Fruit fly (Drosophila melanogaster): ENCODE results near the gene Ptip.
A peak's percentile ranks its signal among the peaks of the same experiment; 100 is the strongest.

Gene Ptip

DNA sequence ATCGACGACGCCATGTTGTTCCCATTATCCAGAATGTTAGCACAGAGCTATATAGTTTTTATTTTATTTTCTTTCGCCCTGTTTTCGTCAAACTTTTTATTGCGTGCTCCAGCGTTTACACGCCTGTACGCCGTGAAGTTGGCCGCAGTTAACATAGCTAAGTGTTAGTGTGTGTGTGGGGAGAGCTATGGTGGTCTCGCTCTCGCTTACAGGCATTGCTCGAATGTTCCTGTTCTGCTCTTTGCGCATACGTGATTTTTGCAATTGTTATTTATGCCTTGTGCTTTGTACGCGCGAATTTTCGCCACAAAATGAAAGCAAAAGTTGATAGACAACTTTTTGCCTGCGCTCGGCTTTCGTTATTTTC lies 24.9 kb downstream of the Ptip start (continued):
- peak; percentile 60; the same call in 1 of the 3 replicates for TF ChIP-seq otp (GFP tag; IDR thresholded peaks at IDR 0.05)
- no peak for TF ChIP-seq Dip2 (GFP tag; IDR thresholded peaks at IDR 0.05)
- TF ChIP-seq CG1792 (GFP tag; optimal IDR thresholded peaks at IDR 0.05), result no peak
- TF ChIP-seq CG30431 (GFP tag; optimal IDR thresholded peaks at IDR 0.05), result no peak
- peak; percentile 82 for TF ChIP-seq CG17912 (GFP tag; optimal IDR thresholded peaks at IDR 0.05)
- TF ChIP-seq Hmx (GFP tag; optimal IDR thresholded peaks at IDR 0.05), result no peak
- TF ChIP-seq nmo (GFP tag; optimal IDR thresholded peaks at IDR 0.05), result peak; percentile 38
- TF ChIP-seq CG18262 (tag; optimal IDR thresholded peaks at IDR 0.05), result no peak
- no peak for TF ChIP-seq Dp (GFP tag; optimal IDR thresholded peaks at IDR 0.05)
- no peak for TF ChIP-seq CG9437 (GFP tag; optimal IDR thresholded peaks at IDR 0.05)
- TF ChIP-seq CG14710 (tag; optimal IDR thresholded peaks at IDR 0.05), result peak; percentile 27
- TF ChIP-seq klu (GFP tag; IDR thresholded peaks at IDR 0.05), result no peak
- TF ChIP-seq CG4854 (GFP tag; optimal IDR thresholded peaks at IDR 0.05), result no peak
- TF ChIP-seq bbx (GFP tag; IDR thresholded peaks at IDR 0.05; ENCODE audit: partially characterized antibody), result peak; percentile 25; the same call in 1 of the 2 replicates
- TF ChIP-seq al (GFP tag; IDR thresholded peaks at IDR 0.05), result no peak
- TF ChIP-seq CG4820 (GFP tag; optimal IDR thresholded peaks at IDR 0.05), result no peak
- TF ChIP-seq sima (GFP tag; optimal IDR thresholded peaks at IDR 0.05), result no peak
- no peak for TF ChIP-seq Trl (optimal IDR thresholded peaks at IDR 0.05)
- no peak for TF ChIP-seq Trl (GFP tag; optimal IDR thresholded peaks at IDR 0.05)
- TF ChIP-seq wdn (GFP tag; IDR thresholded peaks at IDR 0.05), result peak; percentile 33; the same call in 1 of the 2 replicates
- TF ChIP-seq CG31441 (GFP tag; IDR thresholded peaks at IDR 0.05), result no peak
- peak; percentile 48 for TF ChIP-seq CG10431 (GFP tag; optimal IDR thresholded peaks at IDR 0.05)
- TF ChIP-seq Nf-YB (GFP tag; optimal IDR thresholded peaks at IDR 0.05), result peak; percentile 12
- TF ChIP-seq CG4328 (GFP tag; optimal IDR thresholded peaks at IDR 0.05), result peak; percentile 23
- TF ChIP-seq NC2α (GFP tag; optimal IDR thresholded peaks at IDR 0.05), result no peak
- no peak for TF ChIP-seq Fer2 (tag; optimal IDR thresholded peaks at IDR 0.05)
- TF ChIP-seq mirr (GFP tag; optimal IDR thresholded peaks at IDR 0.05), result peak; percentile 71
- no peak for TF ChIP-seq lov (optimal IDR thresholded peaks at IDR 0.05)
- peak; percentile 82; the same call in 2 of the 3 replicates for TF ChIP-seq lov (GFP tag; IDR thresholded peaks at IDR 0.05)
- TF ChIP-seq cad (GFP tag; optimal IDR thresholded peaks at IDR 0.05), result no peak
- TF ChIP-seq wek (GFP tag; optimal IDR thresholded peaks at IDR 0.05), result peak; percentile 11
- TF ChIP-seq rib (GFP tag; IDR thresholded peaks at IDR 0.05), result peak; percentile 98
- TF ChIP-seq NC2β (GFP tag; optimal IDR thresholded peaks at IDR 0.05), result peak; percentile 30
- no peak for TF ChIP-seq CG5953 (GFP tag; IDR thresholded peaks at IDR 0.05)
- 0 out of 2 replicates have a peak, but pooled peaks have one; percentile 20 for TF ChIP-seq ato (GFP tag; IDR thresholded peaks at IDR 0.05; ENCODE audit: partially characterized antibody)
- TF ChIP-seq CG15479 (GFP tag; optimal IDR thresholded peaks at IDR 0.05), result peak; percentile 63
- no peak for TF ChIP-seq twi (tag; optimal IDR thresholded peaks at IDR 0.05)
- no peak for TF ChIP-seq CG17612 (GFP tag; IDR thresholded peaks at IDR 0.05)
- TF ChIP-seq CG3163 (GFP tag; optimal IDR thresholded peaks at IDR 0.05), result no peak
- no peak for TF ChIP-seq CG7745 (tag; optimal IDR thresholded peaks at IDR 0.05)
- peak; percentile 5; the same call in 1 of the 2 replicates for TF ChIP-seq CG3847 (GFP tag; IDR thresholded peaks at IDR 0.05)
- TF ChIP-seq CG32532 (GFP tag; IDR thresholded peaks at IDR 0.05), result no peak
- no peak for TF ChIP-seq zen2 (GFP tag; IDR thresholded peaks at IDR 0.05; ENCODE audit: partially characterized antibody)
- no peak for TF ChIP-seq slp2 (GFP tag; optimal IDR thresholded peaks at IDR 0.05)
- peak in 1 of 2 experiments; percentile 29 for TF ChIP-seq insv (GFP tag; optimal IDR thresholded peaks at IDR 0.05)
- TF ChIP-seq ERR (GFP tag; optimal IDR thresholded peaks at IDR 0.05), result no peak
- no peak for TF ChIP-seq br (optimal IDR thresholded peaks at IDR 0.05)
- no peak for TF ChIP-seq Lhr (GFP tag; optimal IDR thresholded peaks at IDR 0.05)
- peak; percentile 29 for TF ChIP-seq CG9727 (GFP tag; optimal IDR thresholded peaks at IDR 0.05)
- no peak for TF ChIP-seq yki (optimal IDR thresholded peaks at IDR 0.05)
- 0 out of 2 replicates have a peak, but pooled peaks have one; percentile 17 for TF ChIP-seq E2f2 (GFP tag; IDR thresholded peaks at IDR 0.05)
- peak; percentile 99 for TF ChIP-seq ewg (GFP tag; optimal IDR thresholded peaks at IDR 0.05)
- no peak for TF ChIP-seq Dref (GFP tag; IDR thresholded peaks at IDR 0.05)
